Fruit fly (Drosophila melanogaster): ENCODE results near the gene CG3285.

The CG3285 gene

DNA sequence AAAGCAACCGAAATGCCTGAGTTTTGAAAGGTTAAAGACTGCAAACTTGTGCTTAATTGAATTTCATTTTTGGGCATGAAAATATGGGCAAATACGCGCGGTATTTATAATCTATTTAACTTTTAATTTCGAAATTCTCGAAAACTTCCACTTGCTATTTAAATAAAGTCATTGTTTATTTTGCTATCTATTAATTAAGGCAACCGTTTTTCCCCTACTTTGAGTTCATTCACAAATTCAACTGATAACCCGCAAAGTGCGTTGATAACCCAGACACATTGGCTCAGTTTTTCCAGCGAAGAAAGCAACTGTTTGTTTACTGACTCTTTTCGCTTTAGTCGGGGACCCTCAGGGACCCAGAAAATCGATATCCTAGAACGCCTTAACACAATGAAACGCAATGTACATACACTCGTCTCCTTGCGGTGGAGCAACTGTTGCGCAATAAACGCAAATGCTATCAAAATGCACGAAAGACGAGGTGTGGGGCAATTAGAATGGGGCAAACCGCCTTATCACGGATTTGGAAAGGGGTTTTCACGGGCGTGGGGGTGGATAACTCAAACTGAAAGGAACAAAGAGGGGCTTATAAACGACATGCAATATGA is 41.2 kb downstream of the CG3285 start (continued):
- TF ChIP-seq BEAF-32 (GFP tag; optimal IDR thresholded peaks at IDR 0.05): no peak
- TF ChIP-seq CG8281 (tag; optimal IDR thresholded peaks at IDR 0.05): no peak
- peak in 1 of 2 experiments; percentile 83 for TF ChIP-seq Pdp1 (GFP tag; optimal IDR thresholded peaks at IDR 0.05)
- no peak for TF ChIP-seq CG17328 (GFP tag; IDR thresholded peaks at IDR 0.05)
- peak; percentile 69 for TF ChIP-seq exex (tag; optimal IDR thresholded peaks at IDR 0.05)
- no peak for TF ChIP-seq CG3065 (GFP tag; optimal IDR thresholded peaks at IDR 0.05)
- no peak for TF ChIP-seq pb (GFP tag; optimal IDR thresholded peaks at IDR 0.05)
- no peak for TF ChIP-seq Max (GFP tag; optimal IDR thresholded peaks at IDR 0.05)
- TF ChIP-seq scrt (GFP tag; optimal IDR thresholded peaks at IDR 0.05): peak; percentile 54
- TF ChIP-seq eyg (GFP tag; optimal IDR thresholded peaks at IDR 0.05): no peak
- no peak for TF ChIP-seq GATAe (GFP tag; conservative IDR thresholded peaks at IDR 0.05)
- no peak for TF ChIP-seq CG14667 (GFP tag; IDR thresholded peaks at IDR 0.05)
- no peak for TF ChIP-seq Fer2 (tag; optimal IDR thresholded peaks at IDR 0.05)
- no peak for TF ChIP-seq Opbp (GFP tag; IDR thresholded peaks at IDR 0.05; ENCODE audit: partially characterized antibody)
- no peak for TF ChIP-seq CG15514 (GFP tag; optimal IDR thresholded peaks at IDR 0.05)
- no peak for TF ChIP-seq Chrac-16 (GFP tag; optimal IDR thresholded peaks at IDR 0.05)
- no peak for TF ChIP-seq chm (GFP tag; IDR thresholded peaks at IDR 0.05)
- TF ChIP-seq cas (GFP tag; IDR thresholded peaks at IDR 0.05): no peak
- no peak for TF ChIP-seq pan (optimal IDR thresholded peaks at IDR 0.05)
- peak in 1 of 2 experiments; percentile 20 for TF ChIP-seq pan (GFP tag; optimal IDR thresholded peaks at IDR 0.05 in 1 of 2, IDR thresholded peaks at IDR 0.05 in 1 of 2)
- TF ChIP-seq CoRest (tag; optimal IDR thresholded peaks at IDR 0.05): no peak
- TF ChIP-seq mirr (GFP tag; optimal IDR thresholded peaks at IDR 0.05): peak; percentile 8
- TF ChIP-seq CG10147 (GFP tag; optimal IDR thresholded peaks at IDR 0.05): no peak
- no peak for TF ChIP-seq dan (GFP tag; IDR thresholded peaks at IDR 0.05)

DNA sequence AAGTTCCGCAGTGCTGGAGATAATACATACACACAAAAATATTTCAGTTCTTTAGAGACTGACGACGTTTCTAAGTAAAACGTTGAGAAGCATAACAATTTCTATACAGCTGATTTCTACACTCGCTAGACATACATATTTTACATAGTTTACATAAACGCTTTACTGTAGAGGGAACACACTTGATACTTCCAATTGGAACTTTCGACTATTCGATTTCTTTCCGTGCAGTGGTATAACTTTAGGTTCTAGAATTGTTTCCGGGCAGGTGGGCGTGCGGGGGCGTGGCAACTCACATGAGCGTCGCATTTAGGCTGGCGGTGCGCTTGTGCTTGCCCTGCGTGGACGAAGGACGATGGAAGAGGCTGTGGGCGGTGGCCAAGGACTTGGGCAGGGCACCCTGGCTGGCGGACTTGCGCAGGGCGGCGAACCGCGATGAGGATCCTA is 41.8 kb downstream of the CG3285 start:
- peak in 1 of 2 experiments; percentile 3 for TF ChIP-seq Hr51 (GFP tag; optimal IDR thresholded peaks at IDR 0.05)
- TF ChIP-seq CG13296 (GFP tag; optimal IDR thresholded peaks at IDR 0.05): peak; percentile 3
- TF ChIP-seq fd102C (GFP tag; optimal IDR thresholded peaks at IDR 0.05): no peak
- peak; percentile 13 for TF ChIP-seq dmrt99B (tag; optimal IDR thresholded peaks at IDR 0.05)
- TF ChIP-seq sens (GFP tag): peak; percentile 19
- TF ChIP-seq CG18011 (GFP tag; optimal IDR thresholded peaks at IDR 0.05): no peak
- TF ChIP-seq tgo (GFP tag; IDR thresholded peaks at IDR 0.05): no peak
- TF ChIP-seq knrl (GFP tag; IDR thresholded peaks at IDR 0.05; ENCODE audit: partially characterized antibody): peak; percentile 49; the same call in 2 of the 3 replicates
- TF ChIP-seq lola (GFP tag; optimal IDR thresholded peaks at IDR 0.05): no peak
- no peak for TF ChIP-seq lilli (GFP tag; optimal IDR thresholded peaks at IDR 0.05)
- 0 out of 2 replicates have a peak, but pooled peaks have one; percentile 23 for TF ChIP-seq inv (GFP tag; IDR thresholded peaks at IDR 0.05; ENCODE audit: partially characterized antibody)
- peak; percentile 16 for TF ChIP-seq nmo (GFP tag; optimal IDR thresholded peaks at IDR 0.05)
- no peak for TF ChIP-seq Doc3 (GFP tag; IDR thresholded peaks at IDR 0.05; ENCODE audit: partially characterized antibody)
- TF ChIP-seq pzg (GFP tag; optimal IDR thresholded peaks at IDR 0.05): no peak
- TF ChIP-seq sisA (GFP tag; IDR thresholded peaks at IDR 0.05): no peak
- 0 out of 2 replicates have a peak, but pooled peaks have one; percentile 13 for TF ChIP-seq CG14014 (GFP tag; IDR thresholded peaks at IDR 0.05)
- TF ChIP-seq CG6791 (GFP tag; IDR thresholded peaks at IDR 0.05; ENCODE audit: partially characterized antibody): 0 out of 3 replicates have a peak, but pooled peaks have one; percentile 19
- no peak for TF ChIP-seq CG11085 (GFP tag; IDR thresholded peaks at IDR 0.05)
- TF ChIP-seq eve (GFP tag; optimal IDR thresholded peaks at IDR 0.05): no peak
- 0 out of 2 replicates have a peak, but pooled peaks have one; percentile 10 for TF ChIP-seq Drgx (GFP tag; IDR thresholded peaks at IDR 0.05)
- TF ChIP-seq CG15269 (tag; optimal IDR thresholded peaks at IDR 0.05): peak; percentile 25
- TF ChIP-seq exex (tag; optimal IDR thresholded peaks at IDR 0.05): no peak
- peak; percentile 2 for TF ChIP-seq Hsf (GFP tag; optimal IDR thresholded peaks at IDR 0.05)
- peak; percentile 65 to 94 for TF ChIP-seq insv (GFP tag; optimal IDR thresholded peaks at IDR 0.05)
- TF ChIP-seq Rx (GFP tag; IDR thresholded peaks at IDR 0.05): 0 out of 2 replicates have a peak, but pooled peaks have one; percentile 14
- TF ChIP-seq unpg (GFP tag; optimal IDR thresholded peaks at IDR 0.05): peak; percentile 12

Data from whole organism, embryonic.